Fruit fly (Drosophila melanogaster) Kc167 (cell line): ENCODE results near the gene hth.

Source experiments
- insv ChIP-seq: fragments of >200 bp; optimal IDR thresholded peaks from 3 replicates; lab custom pipeline; 2018; ENCODE audit warnings: missing external identifiers
- psq ChIP-seq: fragments of >200 bp; optimal IDR thresholded peaks from 2 replicates; lab custom pipeline; 2017; ENCODE audit warnings: missing external identifiers
- ttk ChIP-seq: sonication (Bioruptor generic); optimal IDR thresholded peaks from 2 replicates; lab custom pipeline; 2017; ENCODE audit warnings: missing external identifiers

dm6 chr3R:10628234-10628633, 11.1 kb downstream of the hth start:
- TF ChIP-seq psq (lab: Kevin White, UChicago), result no peak
- no peak for TF ChIP-seq insv
- no peak for TF ChIP-seq ttk (lab: Kevin White, UChicago)
